Fruit fly (Drosophila melanogaster) whole organism, adult: ENCODE results near the gene CG31729.

Experiments
- CG11617 ChIP-seq: fragments of 200-800 bp; sonication (Bioruptor generic); optimal IDR thresholded peaks from 2 replicates; lab custom pipeline; 2017; ENCODE audit warnings: mild to moderate bottlenecking, missing biosample characterization, missing genetic modification reagents, missing genetic modification characterization
- CG12768 ChIP-seq: fragments of 200-800 bp; sonication (Bioruptor generic); optimal IDR thresholded peaks from 2 replicates; lab custom pipeline; 2017; ENCODE audit warnings: missing biosample characterization, missing genetic modification characterization, mild to moderate bottlenecking, moderate library complexity, missing genetic modification reagents
- CG14711 ChIP-seq: fragments of 200-800 bp; sonication (Bioruptor generic); optimal IDR thresholded peaks from 2 replicates; lab custom pipeline; 2018; ENCODE audit warnings: missing biosample characterization, mild to moderate bottlenecking, missing genetic modification characterization, moderate library complexity
- CG1620 ChIP-seq: fragments of 200-800 bp; sonication (Bioruptor generic); optimal IDR thresholded peaks from 2 replicates; lab custom pipeline; 2016; ENCODE audit warnings: missing biosample characterization, missing genetic modification characterization
- CG33017 ChIP-seq: fragments of 200-800 bp; sonication (Bioruptor generic); optimal IDR thresholded peaks from 2 replicates; lab custom pipeline; 2018; ENCODE audit warnings: missing biosample characterization, mild to moderate bottlenecking, missing genetic modification characterization, moderate library complexity
- CG5204 ChIP-seq: fragments of 200-800 bp; sonication (Bioruptor generic); optimal IDR thresholded peaks from 2 replicates; lab custom pipeline; 2016; ENCODE audit warnings: missing biosample characterization, missing genetic modification characterization
- CG7045 ChIP-seq: fragments of 200-800 bp; sonication (Bioruptor generic); optimal IDR thresholded peaks from 2 replicates; lab custom pipeline; 2017; ENCODE audit warnings: missing biosample characterization, mild to moderate bottlenecking, missing genetic modification characterization
- CG7101 ChIP-seq: fragments of 200-800 bp; sonication (Bioruptor generic); optimal IDR thresholded peaks from 2 replicates; lab custom pipeline; 2018; ENCODE audit warnings: missing biosample characterization, mild to moderate bottlenecking, missing genetic modification characterization, moderate library complexity
- Clk ChIP-seq: fragments of 200-800 bp; sonication (Bioruptor generic); optimal IDR thresholded peaks from 2 replicates; lab custom pipeline; 2017; ENCODE audit warnings: missing biosample characterization, missing genetic modification characterization
- Crg-1 ChIP-seq: fragments of 200-800 bp; sonication (Bioruptor generic); optimal IDR thresholded peaks from 2 replicates; lab custom pipeline; 2016; ENCODE audit warnings: missing biosample characterization, missing genetic modification characterization
- Hr96 ChIP-seq: fragments of 200-800 bp; sonication (Bioruptor generic); optimal IDR thresholded peaks from 2 replicates; lab custom pipeline; 2016; ENCODE audit warnings: missing biosample characterization, missing genetic modification characterization
- Mnt ChIP-seq: fragments of 200-800 bp; sonication (Bioruptor generic); optimal IDR thresholded peaks from 2 replicates; lab custom pipeline; 2016; ENCODE audit warnings: missing biosample characterization, mild to moderate bottlenecking, missing genetic modification characterization
- bab1 ChIP-seq: fragments of 200-800 bp; sonication (Bioruptor generic); optimal IDR thresholded peaks from 3 replicates; lab custom pipeline; 2019; ENCODE audit warnings: missing biosample characterization, mild to moderate bottlenecking, missing genetic modification characterization, moderate library complexity
- cic ChIP-seq: fragments of 200-800 bp; sonication (Bioruptor generic); optimal IDR thresholded peaks from 2 replicates; lab custom pipeline; 2017; ENCODE audit warnings: missing biosample characterization, mild to moderate bottlenecking, missing genetic modification characterization, moderate library complexity
- cnc ChIP-seq, 2 experiments: fragments of >200 bp; optimal IDR thresholded peaks; 2 replicates each; lab custom pipeline; 2017
- kay ChIP-seq: fragments of 200-800 bp; sonication (Bioruptor generic); peaks from one replicate; lab custom pipeline; 2016; ENCODE audit warnings: missing biosample characterization, missing genetic modification characterization, borderline replicate concordance
- ovo ChIP-seq: fragments of 200-800 bp; sonication (Bioruptor generic); optimal IDR thresholded peaks from 2 replicates; lab custom pipeline; 2016; ENCODE audit warnings: missing biosample characterization, missing genetic modification characterization
- pad ChIP-seq: fragments of 200-800 bp; sonication (Bioruptor generic); optimal IDR thresholded peaks from 3 replicates; lab custom pipeline; 2017; ENCODE audit warnings: missing biosample characterization, missing genetic modification characterization, mild to moderate bottlenecking, moderate library complexity, missing genetic modification reagents
- tj ChIP-seq: fragments of 200-800 bp; sonication (Bioruptor generic); optimal IDR thresholded peaks from 3 replicates; lab custom pipeline; 2017; ENCODE audit warnings: missing biosample characterization, mild to moderate bottlenecking, missing genetic modification characterization, moderate library complexity
- toe ChIP-seq: fragments of 200-800 bp; sonication (Bioruptor generic); optimal IDR thresholded peaks from 2 replicates; lab custom pipeline; 2016; ENCODE audit warnings: missing biosample characterization, missing genetic modification characterization

Gene CG31729

DNA sequence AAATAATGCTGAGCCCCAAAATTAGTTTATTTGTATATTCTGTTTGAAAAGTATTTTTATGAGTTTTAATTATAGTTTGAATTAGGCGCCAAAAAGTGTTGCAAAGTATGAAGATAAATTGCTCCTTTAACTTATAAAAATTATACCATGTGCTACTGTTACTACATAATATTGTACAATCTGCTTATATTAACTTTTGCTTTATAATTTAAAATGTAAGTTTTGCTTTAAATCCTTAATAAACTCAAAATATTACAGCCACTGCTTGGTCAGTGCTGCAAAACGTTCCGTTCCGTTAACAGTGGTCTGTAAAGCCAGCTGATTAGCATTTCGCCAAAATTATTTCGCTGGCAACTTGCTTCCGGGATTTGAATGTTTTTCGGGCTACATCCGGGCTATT is at the start of gene CG31729:
TSS of gene CG31729 (plus strand) at position 309 of the 400 bp plus-strand sequence.
- TF ChIP-seq toe (GFP tag; lab: Kevin White, UChicago) = peak; percentile 40
- TF ChIP-seq CG33017 = no peak
- no peak for TF ChIP-seq Crg-1 (GFP tag; lab: Kevin White, UChicago)
- TF ChIP-seq CG14711 (tag; lab: Kevin White, UChicago) = peak; percentile 48
- TF ChIP-seq bab1 (GFP tag; lab: Kevin White, UChicago) = peak; percentile 19
- TF ChIP-seq CG7101 (tag; lab: Kevin White, UChicago) = peak; percentile 42
- no peak for TF ChIP-seq Hr96 (GFP tag; lab: Kevin White, UChicago)
- TF ChIP-seq CG5204 (GFP tag; lab: Kevin White, UChicago) = peak; percentile 48
- peak; percentile 50 for TF ChIP-seq pad (GFP tag; lab: Kevin White, UChicago)

DNA sequence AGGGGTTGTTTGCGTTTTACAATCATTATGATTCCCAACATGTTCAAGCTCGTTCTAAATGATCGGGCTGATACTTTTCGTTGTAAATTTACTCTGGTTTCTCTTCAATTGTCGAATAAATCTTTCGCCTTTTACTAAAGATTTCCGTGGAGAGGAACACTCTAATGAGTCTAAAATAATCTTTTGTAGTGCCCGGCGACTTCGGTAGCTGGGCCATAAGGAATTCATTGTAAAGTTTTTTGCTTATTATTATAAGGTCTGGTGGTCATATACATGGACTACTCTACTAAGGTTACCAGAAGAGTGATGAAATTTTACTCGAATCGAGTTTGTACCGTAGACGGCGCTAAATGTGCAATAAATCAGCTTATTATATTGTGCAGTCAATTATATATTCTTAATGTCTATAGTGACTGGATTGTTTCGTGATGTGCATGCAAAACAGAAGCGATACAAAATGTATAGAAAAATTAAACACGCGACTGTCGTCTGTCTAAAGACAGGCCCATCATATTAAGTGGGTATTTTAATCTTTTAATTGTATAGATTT is 45.0 kb upstream of the CG31729 start:
- TF ChIP-seq ovo (GFP tag; lab: Kevin White, UChicago) (no peak), CG33017 (no peak), CG11617 (no peak), Clk (GFP tag; lab: Kevin White, UChicago) (no peak), CG14711 (tag; lab: Kevin White, UChicago) (no peak), CG7101 (tag; lab: Kevin White, UChicago) (no peak), kay (GFP tag; lab: Kevin White, UChicago) (no peak), toe (GFP tag; lab: Kevin White, UChicago) (no peak), Crg-1 (GFP tag; lab: Kevin White, UChicago) (no peak), CG5204 (GFP tag; lab: Kevin White, UChicago) (no peak), Mnt (no peak), cnc (optimal IDR thresholded peaks at IDR 0.05; lab: Kevin White, UChicago) (no peak)

DNA sequence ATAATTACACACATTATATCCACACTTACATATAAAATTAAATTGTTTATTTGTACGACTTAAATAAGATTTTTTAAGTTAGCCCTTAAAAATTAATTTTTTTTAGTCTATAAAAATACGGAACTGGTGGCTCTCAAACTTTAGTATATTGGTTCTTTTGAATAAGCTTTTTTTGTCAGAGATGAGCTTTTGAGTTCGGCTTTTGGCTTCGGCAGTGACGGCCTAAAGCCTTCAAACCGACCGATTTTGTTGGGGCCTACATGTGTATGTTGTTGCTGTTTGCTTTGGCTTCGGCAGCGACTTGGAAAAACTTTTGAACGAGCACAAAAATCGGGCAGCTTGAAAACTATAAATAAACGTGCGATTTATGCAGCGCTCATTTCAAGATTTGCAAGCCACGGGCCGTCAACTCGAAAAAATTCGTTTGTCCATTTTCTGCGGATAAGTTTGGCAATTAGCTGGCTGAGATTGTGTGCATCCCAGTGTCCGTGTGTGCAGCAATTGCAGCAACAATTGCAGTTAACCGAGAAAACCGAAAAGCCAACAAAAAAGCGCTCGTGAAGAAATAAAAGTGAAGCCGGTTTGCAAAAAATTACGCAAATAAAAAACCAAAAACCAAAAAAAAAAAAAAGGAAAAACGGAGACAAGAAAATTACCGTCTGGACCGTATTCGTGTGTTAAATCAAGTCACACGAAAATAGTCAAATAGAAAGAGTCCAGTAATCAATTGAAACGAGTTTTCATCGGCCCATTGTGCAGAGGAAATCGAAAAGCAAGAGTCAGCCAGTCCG is 43.7 kb upstream of the CG31729 start, which contains the start of gene CG16820:
TSS of gene CG16820 (plus strand) at position 378 of the 791 bp plus-strand sequence.
- no peak for TF ChIP-seq Hr96 (GFP tag; lab: Kevin White, UChicago)
- TF ChIP-seq tj (GFP tag; lab: Kevin White, UChicago) = no peak
- peak; percentile 24 for TF ChIP-seq kay (GFP tag; lab: Kevin White, UChicago)
- no peak for TF ChIP-seq Mnt
- TF ChIP-seq cic (GFP tag; lab: Kevin White, UChicago) = no peak
- no peak for TF ChIP-seq pad (GFP tag; lab: Kevin White, UChicago)
- no peak for TF ChIP-seq ovo (GFP tag; lab: Kevin White, UChicago)
- TF ChIP-seq CG7045 (GFP tag; lab: Kevin White, UChicago) = no peak
- no peak for TF ChIP-seq CG14711 (tag; lab: Kevin White, UChicago)

DNA sequence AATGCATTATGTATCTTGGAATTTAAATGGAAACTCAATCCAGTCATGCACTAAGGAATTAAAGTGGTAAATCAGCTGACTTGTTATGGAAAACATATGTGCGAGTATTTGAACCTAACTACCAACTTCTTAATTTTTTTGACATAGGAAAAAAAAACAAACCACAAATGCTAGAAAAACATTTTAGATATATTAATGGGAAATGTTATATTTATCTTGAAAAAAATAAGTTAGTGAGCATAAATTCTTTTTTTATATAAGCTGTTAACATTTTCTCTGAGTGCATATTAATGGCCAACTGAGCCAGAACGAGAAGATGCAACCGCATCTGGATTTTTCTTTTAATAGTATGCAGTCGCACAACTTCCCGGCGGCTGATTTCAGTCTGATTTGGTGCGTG is 38.6 kb upstream of the CG31729 start:
- TF ChIP-seq CG12768 (GFP tag; lab: Kevin White, UChicago) = no peak
- no peak for TF ChIP-seq toe (GFP tag; lab: Kevin White, UChicago)
- no peak for TF ChIP-seq CG5204 (GFP tag; lab: Kevin White, UChicago)
- no peak for TF ChIP-seq cic (GFP tag; lab: Kevin White, UChicago)
- no peak for TF ChIP-seq kay (GFP tag; lab: Kevin White, UChicago)
- TF ChIP-seq CG1620 (GFP tag; lab: Kevin White, UChicago) = no peak

DNA sequence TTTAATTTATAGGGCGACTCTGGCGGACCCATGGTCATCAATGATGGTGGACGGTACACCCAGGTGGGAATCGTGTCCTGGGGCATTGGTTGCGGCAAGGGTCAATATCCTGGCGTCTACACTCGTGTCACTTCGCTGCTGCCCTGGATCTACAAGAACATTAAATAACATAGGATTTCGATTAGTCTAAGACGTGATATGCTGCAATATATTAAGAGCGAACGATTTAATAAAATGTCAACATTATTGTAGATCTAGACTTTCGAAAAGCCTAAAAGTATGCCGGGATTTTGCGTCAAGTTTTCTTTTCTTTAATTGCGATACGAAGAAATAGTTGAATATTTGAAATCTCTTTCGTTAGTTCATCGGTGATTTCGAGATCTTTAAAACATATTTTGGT is 32.6 kb upstream of the CG31729 start, which contains the start of gene Naa20B:
TSS of gene Naa20B (plus strand) at position 301 of the 400 bp plus-strand sequence.
- TF ChIP-seq CG33017 (no peak), CG7045 (GFP tag; lab: Kevin White, UChicago) (no peak), CG5204 (GFP tag; lab: Kevin White, UChicago) (no peak), CG1620 (GFP tag; lab: Kevin White, UChicago) (no peak), tj (GFP tag; lab: Kevin White, UChicago) (no peak), cnc (optimal IDR thresholded peaks at IDR 0.05; lab: Kevin White, UChicago) (no peak), kay (GFP tag; lab: Kevin White, UChicago) (no peak), ovo (GFP tag; lab: Kevin White, UChicago) (no peak)

DNA sequence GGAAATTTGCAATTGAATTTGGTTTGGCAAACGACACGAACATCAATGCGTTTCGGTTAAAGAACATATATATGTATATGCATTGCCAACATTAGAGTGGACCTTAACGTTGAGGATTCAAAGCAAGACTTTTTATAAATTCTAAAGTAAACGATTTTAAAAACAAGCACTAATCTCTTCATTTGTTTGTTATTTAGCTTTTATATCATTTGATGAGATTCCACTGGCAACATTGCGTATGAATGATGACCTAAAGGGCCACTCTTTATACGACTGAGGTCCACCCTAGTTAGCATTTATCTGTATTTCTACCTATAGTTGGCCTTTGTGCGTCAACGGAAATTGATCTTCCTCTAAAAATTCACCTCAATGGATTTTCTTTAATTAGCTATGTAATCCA is 31.1 kb upstream of the CG31729 start:
- TF ChIP-seq ovo (GFP tag; lab: Kevin White, UChicago) = no peak
- no peak for TF ChIP-seq CG7045 (GFP tag; lab: Kevin White, UChicago)
- no peak for TF ChIP-seq CG5204 (GFP tag; lab: Kevin White, UChicago)
- TF ChIP-seq tj (GFP tag; lab: Kevin White, UChicago) = no peak
- TF ChIP-seq Mnt = no peak
- no peak for TF ChIP-seq kay (GFP tag; lab: Kevin White, UChicago)
- TF ChIP-seq cic (GFP tag; lab: Kevin White, UChicago) = no peak
- no peak for TF ChIP-seq CG7101 (tag; lab: Kevin White, UChicago)
- no peak for TF ChIP-seq Clk (GFP tag; lab: Kevin White, UChicago)
- TF ChIP-seq cnc (optimal IDR thresholded peaks at IDR 0.05; lab: Kevin White, UChicago) = no peak
- TF ChIP-seq CG1620 (GFP tag; lab: Kevin White, UChicago) = no peak
- no peak for TF ChIP-seq bab1 (GFP tag; lab: Kevin White, UChicago)
- TF ChIP-seq Hr96 (GFP tag; lab: Kevin White, UChicago) = no peak
- TF ChIP-seq CG14711 (tag; lab: Kevin White, UChicago) = no peak
- no peak for TF ChIP-seq toe (GFP tag; lab: Kevin White, UChicago)
- no peak for TF ChIP-seq CG12768 (GFP tag; lab: Kevin White, UChicago)
- TF ChIP-seq pad (GFP tag; lab: Kevin White, UChicago) = no peak
- no peak for TF ChIP-seq CG33017
- TF ChIP-seq Crg-1 (GFP tag; lab: Kevin White, UChicago) = no peak
